Fruit fly (Drosophila melanogaster): Measurements from ENCODE around the gene Zw10.

Zw10 gene

dm6 chrX:2633847-2634776 is 30.1 kb downstream of the Zw10 start, which contains the start of gene sgg (continued):
- no peak for TF ChIP-seq CG11398 (GFP tag; optimal IDR thresholded peaks at IDR 0.05)
- TF ChIP-seq CG12391 (tag; optimal IDR thresholded peaks at IDR 0.05): no peak
- TF ChIP-seq grau (tag; optimal IDR thresholded peaks at IDR 0.05): peak; percentile 6
- TF ChIP-seq CG1602 (GFP tag; optimal IDR thresholded peaks at IDR 0.05): no peak
- TF ChIP-seq zen2 (GFP tag; IDR thresholded peaks at IDR 0.05; ENCODE audit: partially characterized antibody): no peak
- TF ChIP-seq Awh (GFP tag; IDR thresholded peaks at IDR 0.05): no peak
- no peak for TF ChIP-seq CG17328 (GFP tag; IDR thresholded peaks at IDR 0.05)
- peak in 1 of 2 experiments; percentile 95 for TF ChIP-seq Pdp1 (GFP tag; optimal IDR thresholded peaks at IDR 0.05)
- TF ChIP-seq CG17612 (GFP tag; IDR thresholded peaks at IDR 0.05): no peak
- peak; percentile 65 for TF ChIP-seq YL-1 (GFP tag; optimal IDR thresholded peaks at IDR 0.05)
- TF ChIP-seq CG8478 (optimal IDR thresholded peaks at IDR 0.05): peak; percentile 93
- TF ChIP-seq Hmx (GFP tag; optimal IDR thresholded peaks at IDR 0.05): no peak
- no peak for TF ChIP-seq jigr1 (GFP tag; IDR thresholded peaks at IDR 0.05)
- no peak for TF ChIP-seq p53 (GFP tag; optimal IDR thresholded peaks at IDR 0.05)
- no peak for TF ChIP-seq Dll (GFP tag; IDR thresholded peaks at IDR 0.05; ENCODE audit: partially characterized antibody)
- TF ChIP-seq cg (GFP tag; optimal IDR thresholded peaks at IDR 0.05): peak; percentile 94
- no peak for TF ChIP-seq Antp (GFP tag; optimal IDR thresholded peaks at IDR 0.05)
- peak; percentile 29; the same call in 1 of the 2 replicates for TF ChIP-seq unc-4 (GFP tag; IDR thresholded peaks at IDR 0.05; ENCODE audit: partially characterized antibody)
- no peak for TF ChIP-seq ab (GFP tag; optimal IDR thresholded peaks at IDR 0.05)
- TF ChIP-seq CG34224 (GFP tag; IDR thresholded peaks at IDR 0.05; ENCODE audit: partially characterized antibody): no peak
- no peak for TF ChIP-seq disco-r (GFP tag; optimal IDR thresholded peaks at IDR 0.05)
- TF ChIP-seq D19B (GFP tag; optimal IDR thresholded peaks at IDR 0.05): no peak
- TF ChIP-seq Adf1 (GFP tag; IDR thresholded peaks at IDR 0.05): peak; percentile 97
- TF ChIP-seq fd64A (GFP tag; optimal IDR thresholded peaks at IDR 0.05): no peak
- TF ChIP-seq pros (GFP tag; optimal IDR thresholded peaks at IDR 0.05): no peak
- no peak for TF ChIP-seq CG14014 (GFP tag; IDR thresholded peaks at IDR 0.05)
- peak; percentile 36 for TF ChIP-seq Sry-δ (GFP tag; optimal IDR thresholded peaks at IDR 0.05)
- TF ChIP-seq ci (GFP tag; IDR thresholded peaks at IDR 0.05): no peak
- TF ChIP-seq CkIIα-i1 (GFP tag; IDR thresholded peaks at IDR 0.05): no peak
- peak; percentile 60 for TF ChIP-seq CG15514 (GFP tag; optimal IDR thresholded peaks at IDR 0.05)
- peak; percentile 9 for TF ChIP-seq CG7987 (GFP tag; optimal IDR thresholded peaks at IDR 0.05)
- no peak for TF ChIP-seq ash1 (GFP tag; optimal IDR thresholded peaks at IDR 0.05)
- no peak for TF ChIP-seq gsb (GFP tag; IDR thresholded peaks at IDR 0.05)
- peak; percentile 18; the same call in 1 of the 2 replicates for TF ChIP-seq MBD-R2 (GFP tag; IDR thresholded peaks at IDR 0.05)
- TF ChIP-seq sens (GFP tag): peak; percentile 40
- peak; percentile 73 for TF ChIP-seq MESR4 (GFP tag; optimal IDR thresholded peaks at IDR 0.05)
- no peak for TF ChIP-seq wor (GFP tag; IDR thresholded peaks at IDR 0.05)
- TF ChIP-seq CG4617 (GFP tag; optimal IDR thresholded peaks at IDR 0.05; ENCODE audit: borderline replicate concordance): peak; percentile 53
- TF ChIP-seq Nf-YB (GFP tag; optimal IDR thresholded peaks at IDR 0.05): no peak
- peak; percentile 79 for TF ChIP-seq pfk (GFP tag; optimal IDR thresholded peaks at IDR 0.05)
- no peak for TF ChIP-seq CG4404 (GFP tag; IDR thresholded peaks at IDR 0.05)
- TF ChIP-seq CG10959 (GFP tag; IDR thresholded peaks at IDR 0.05): no peak
- TF ChIP-seq nau (GFP tag; optimal IDR thresholded peaks at IDR 0.05): no peak
- no peak for TF ChIP-seq D (optimal IDR thresholded peaks at IDR 0.05)
- no peak for TF ChIP-seq D (GFP tag; optimal IDR thresholded peaks at IDR 0.05)
- TF ChIP-seq Hr78 (GFP tag; optimal IDR thresholded peaks at IDR 0.05): no peak
- no peak for TF ChIP-seq hb (GFP tag; IDR thresholded peaks at IDR 0.05; ENCODE audit: partially characterized antibody)
- no peak for TF ChIP-seq CG14965 (GFP tag; optimal IDR thresholded peaks at IDR 0.05; ENCODE audit: borderline replicate concordance)
- TF ChIP-seq chm (GFP tag; IDR thresholded peaks at IDR 0.05): no peak
